Worm (Caenorhabditis elegans): ENCODE data around the gene F21G4.6.

ce11 chrX:9893069-9893468, 24.2 kb downstream of the F21G4.6 start:
- TF ChIP-seq sptf-1 (tag; optimal IDR thresholded peaks at IDR 0.05) (no peak), unc-39 (tag; optimal IDR thresholded peaks at IDR 0.05) (no peak), pha-4 (tag; optimal IDR thresholded peaks at IDR 0.05) (no peak), hlh-1 (tag; optimal IDR thresholded peaks at IDR 0.05) (no peak), blmp-1 (tag; optimal IDR thresholded peaks at IDR 0.05) (peak; percentile 76), snpc-4 (tag; optimal IDR thresholded peaks at IDR 0.05) (no peak), ztf-11 (tag; optimal IDR thresholded peaks at IDR 0.05) (no peak), drap-1 (GFP tag; optimal IDR thresholded peaks at IDR 0.05) (no peak), lsy-2 (tag; optimal IDR thresholded peaks at IDR 0.05) (no peak), nhr-76 (tag; optimal IDR thresholded peaks at IDR 0.05) (no peak), nhr-2 (tag; optimal IDR thresholded peaks at IDR 0.05) (no peak)
